Worm (Caenorhabditis elegans) whole organism, L4 larva: ENCODE measurements around the gene cgp-1.
A peak's percentile ranks its signal among the peaks of the same experiment; 100 is the strongest.

ENCODE experiments used
- D1046.2 ChIP-seq: fragments of 200-800 bp; sonication (Bioruptor generic); IDR thresholded peaks from 2 replicates; pipeline ENCODE4 v1.3.6; 2022; ENCODE audit warnings: missing genetic modification characterization, missing compliant biosample characterization
- F10B5.3 ChIP-seq: sonication (generic microtip); optimal IDR thresholded peaks from 2 replicates; lab custom pipeline; 2016; ENCODE audit warnings: mild to moderate bottlenecking, missing genetic modification characterization, missing compliant biosample characterization
- F37D6.2 ChIP-seq: sonication (generic microtip); optimal IDR thresholded peaks from 2 replicates; lab custom pipeline; 2016; ENCODE audit warnings: mild to moderate bottlenecking, missing genetic modification characterization, missing compliant biosample characterization
- F44E2.7 ChIP-seq: fragments of 200-800 bp; sonication (Bioruptor generic); IDR thresholded peaks from 2 replicates; pipeline ENCODE4 v2.1.2; 2022; ENCODE audit warnings: missing genetic modification characterization, missing compliant biosample characterization
- R02D3.7 ChIP-seq: fragments of 150-350 bp; sonication (generic microtip); optimal IDR thresholded peaks from 3 replicates; lab custom pipeline; 2014; ENCODE audit warnings: missing biosample characterization, missing genetic modification characterization
- T26A8.4 ChIP-seq: fragments of 200-800 bp; sonication (Bioruptor generic); IDR thresholded peaks from 2 replicates; pipeline ENCODE4 v1.3.6; 2022; ENCODE audit warnings: missing genetic modification characterization, missing compliant biosample characterization
- Y48G9A.11 ChIP-seq: fragments of 200-800 bp; sonication (Bioruptor generic); IDR thresholded peaks from 2 replicates; pipeline ENCODE4 v1.3.6; 2022; ENCODE audit warnings: missing genetic modification reagents, missing genetic modification characterization, missing compliant biosample characterization
- aha-1 ChIP-seq: fragments of 150-350 bp; peaks from one replicate; lab custom pipeline; 2014; ENCODE audit warnings: missing biosample characterization, missing genetic modification characterization
- attf-4 ChIP-seq: sonication (generic microtip); optimal IDR thresholded peaks from 3 replicates; lab custom pipeline; 2017; ENCODE audit warnings: missing biosample characterization, missing genetic modification characterization
- ceh-28 ChIP-seq: fragments of 150-350 bp; optimal IDR thresholded peaks from 2 replicates; lab custom pipeline; 2014; ENCODE audit warnings: missing biosample characterization, missing genetic modification reagents, missing genetic modification characterization
- ceh-32 ChIP-seq: sonication (generic microtip); optimal IDR thresholded peaks from 2 replicates; lab custom pipeline; 2016; ENCODE audit warnings: mild to moderate bottlenecking, missing genetic modification characterization, missing compliant biosample characterization; ENCODE audit not compliant: poor library complexity
- ceh-44 ChIP-seq: fragments of 200-800 bp; sonication (Bioruptor generic); IDR thresholded peaks from 2 replicates; pipeline ENCODE4 v1.3.6; 2022; ENCODE audit warnings: missing genetic modification reagents, missing genetic modification characterization, missing compliant biosample characterization
- ceh-82 ChIP-seq: sonication (generic microtip); optimal IDR thresholded peaks from 2 replicates; lab custom pipeline; 2017; ENCODE audit warnings: missing biosample characterization, missing genetic modification characterization
- cey-2 ChIP-seq: sonication (generic microtip); optimal IDR thresholded peaks from 3 replicates; lab custom pipeline; 2017; ENCODE audit warnings: missing genetic modification characterization, mild to moderate bottlenecking, missing compliant biosample characterization, antibody characterized with exemption, borderline replicate concordance; ENCODE audit not compliant: insufficient read depth
- daf-12 ChIP-seq: fragments of 150-350 bp; optimal IDR thresholded peaks from 2 replicates; lab custom pipeline; 2014; ENCODE audit warnings: missing biosample characterization, missing genetic modification reagents, missing genetic modification characterization
- daf-8 ChIP-seq: fragments of 200-800 bp; sonication (Bioruptor generic); IDR thresholded peaks from 2 replicates; pipeline ENCODE4 v1.3.6; 2022; ENCODE audit warnings: missing genetic modification characterization, missing compliant biosample characterization
- dpl-1 ChIP-seq: fragments of 150-350 bp; optimal IDR thresholded peaks from 2 replicates; lab custom pipeline; 2014; ENCODE audit warnings: missing biosample characterization, missing genetic modification reagents, missing genetic modification characterization
- egl-27 ChIP-seq: sonication (generic microtip); optimal IDR thresholded peaks from 3 replicates; lab custom pipeline; 2017; ENCODE audit warnings: missing biosample characterization, missing genetic modification reagents, missing genetic modification characterization
- egl-43 ChIP-seq: fragments of 200-800 bp; sonication (Bioruptor generic); IDR thresholded peaks from 2 replicates; pipeline ENCODE4 v1.3.6; 2022; ENCODE audit warnings: missing genetic modification reagents, missing genetic modification characterization, missing compliant biosample characterization
- fos-1 ChIP-seq: fragments of 150-350 bp; optimal IDR thresholded peaks from 2 replicates; lab custom pipeline; 2014; ENCODE audit warnings: missing biosample characterization, missing genetic modification characterization
- gei-8 ChIP-seq: fragments of 200-800 bp; sonication (Bioruptor generic); optimal IDR thresholded peaks from 2 replicates; lab custom pipeline; 2018; ENCODE audit warnings: mild to moderate bottlenecking, missing genetic modification characterization, missing compliant biosample characterization
- hmg-1.1 ChIP-seq: fragments of 200-800 bp; sonication (Bioruptor generic); IDR thresholded peaks from 2 replicates; pipeline ENCODE4 v1.3.6; 2022; ENCODE audit warnings: missing genetic modification reagents, missing genetic modification characterization, missing compliant biosample characterization
- lim-7 ChIP-seq: fragments of 200-800 bp; sonication (Bioruptor generic); IDR thresholded peaks from 2 replicates; pipeline ENCODE4 v1.3.6; 2022; ENCODE audit warnings: missing genetic modification characterization, missing compliant biosample characterization
- lin-13 ChIP-seq: fragments of 150-350 bp; optimal IDR thresholded peaks from 2 replicates; lab custom pipeline; 2014; ENCODE audit warnings: missing biosample characterization, missing genetic modification reagents, missing genetic modification characterization
- lin-38 ChIP-seq: fragments of 200-800 bp; sonication (Bioruptor generic); IDR thresholded peaks from 2 replicates; pipeline ENCODE4 v1.3.6; 2022; ENCODE audit warnings: missing genetic modification reagents, missing genetic modification characterization, missing compliant biosample characterization
- lsy-2 ChIP-seq, 2 experiments: fragments of 150-350 bp in 1 of 2; sonication (generic microtip) in 1 of 2; optimal IDR thresholded peaks; 2 replicates each; lab custom pipeline; 2014 to 2017; ENCODE audit warnings: missing biosample characterization in 2 of 2, missing genetic modification characterization in 2 of 2
- madf-9 ChIP-seq: fragments of 200-800 bp; sonication (Bioruptor generic); conservative IDR thresholded peaks from 2 replicates; pipeline ENCODE4 v1.3.6; 2022; ENCODE audit warnings: missing genetic modification reagents, missing genetic modification characterization, missing compliant biosample characterization
- mdt-29 ChIP-seq: fragments of 200-800 bp; sonication (Bioruptor generic); IDR thresholded peaks from 2 replicates; pipeline ENCODE4 v1.3.6; 2022; ENCODE audit warnings: missing genetic modification reagents, missing genetic modification characterization, missing compliant biosample characterization
- mep-1 ChIP-seq: fragments of 150-350 bp; sonication (generic microtip); optimal IDR thresholded peaks from 3 replicates; lab custom pipeline; 2014; ENCODE audit warnings: missing biosample characterization, missing genetic modification characterization
- mes-2 ChIP-seq: sonication (generic microtip); optimal IDR thresholded peaks from 2 replicates; lab custom pipeline; 2016; ENCODE audit warnings: missing genotype, mild to moderate bottlenecking, missing genetic modification characterization, missing compliant biosample characterization; ENCODE audit not compliant: poor library complexity, severe bottlenecking
- nhr-10 ChIP-seq: fragments of 150-350 bp; optimal IDR thresholded peaks from 2 replicates; lab custom pipeline; 2014; ENCODE audit warnings: missing biosample characterization, missing genetic modification characterization
- nhr-102 ChIP-seq: sonication (generic microtip); optimal IDR thresholded peaks from 2 replicates; lab custom pipeline; 2016; ENCODE audit warnings: mild to moderate bottlenecking, missing genetic modification characterization, moderate library complexity, missing compliant biosample characterization
- nhr-11 ChIP-seq: fragments of 150-350 bp; optimal IDR thresholded peaks from 2 replicates; lab custom pipeline; 2014; ENCODE audit warnings: missing biosample characterization, missing genetic modification characterization
- nhr-111 ChIP-seq: fragments of 200-800 bp; sonication (Bioruptor generic); optimal IDR thresholded peaks from 2 replicates; lab custom pipeline; 2018; ENCODE audit warnings: mild to moderate bottlenecking, missing genetic modification characterization, missing compliant biosample characterization
- nhr-25 ChIP-seq: sonication (generic microtip); optimal IDR thresholded peaks from 2 replicates; lab custom pipeline; 2017; ENCODE audit warnings: missing genetic modification characterization, mild to moderate bottlenecking, missing compliant biosample characterization, antibody characterized with exemption, moderate library complexity, borderline replicate concordance; ENCODE audit not compliant: insufficient read depth
- nhr-41 ChIP-seq: fragments of 200-800 bp; sonication (Bioruptor generic); IDR thresholded peaks from 2 replicates; pipeline ENCODE4 v1.3.6; 2022; ENCODE audit warnings: missing genetic modification reagents, missing genetic modification characterization, missing compliant biosample characterization
- nhr-6 ChIP-seq: fragments of 150-350 bp; optimal IDR thresholded peaks from 2 replicates; lab custom pipeline; 2014; ENCODE audit warnings: missing biosample characterization, missing genetic modification characterization
- nhr-76 ChIP-seq: fragments of 150-350 bp; optimal IDR thresholded peaks from 2 replicates; lab custom pipeline; 2014; ENCODE audit warnings: missing biosample characterization, missing genetic modification characterization
- pqm-1 ChIP-seq: sonication (generic microtip); optimal IDR thresholded peaks from 2 replicates; lab custom pipeline; 2017; ENCODE audit warnings: missing biosample characterization, missing genetic modification characterization
- rbr-2 ChIP-seq: sonication (generic microtip); optimal IDR thresholded peaks from 2 replicates; lab custom pipeline; 2016; ENCODE audit warnings: missing genotype, missing genetic modification characterization, missing compliant biosample characterization
- saeg-2 ChIP-seq: fragments of 200-800 bp; sonication (Bioruptor generic); IDR thresholded peaks from 2 replicates; pipeline ENCODE4 v1.3.6; 2022; ENCODE audit warnings: missing genetic modification reagents, missing genetic modification characterization, missing compliant biosample characterization
- sdz-12 ChIP-seq: fragments of 200-800 bp; sonication (Bioruptor generic); optimal IDR thresholded peaks from 2 replicates; lab custom pipeline; 2018; ENCODE audit warnings: mild to moderate bottlenecking, missing genetic modification characterization, missing compliant biosample characterization
- set-16 ChIP-seq: fragments of 200-800 bp; sonication (Bioruptor generic); IDR thresholded peaks from 2 replicates; pipeline ENCODE4 v1.3.6; 2022; ENCODE audit warnings: missing genetic modification reagents, missing genetic modification characterization, missing compliant biosample characterization
- snpc-1.2 ChIP-seq: fragments of 200-800 bp; sonication (Bioruptor generic); IDR thresholded peaks from 2 replicates; pipeline ENCODE4 v1.3.6; 2022; ENCODE audit warnings: missing genetic modification reagents, missing genetic modification characterization, missing compliant biosample characterization
- spr-3 ChIP-seq: fragments of 200-800 bp; sonication (Bioruptor generic); optimal IDR thresholded peaks from 2 replicates; lab custom pipeline; 2018; ENCODE audit warnings: mild to moderate bottlenecking, missing genetic modification characterization, missing compliant biosample characterization
- zfp-3 ChIP-seq: fragments of 200-800 bp; sonication (Bioruptor generic); conservative IDR thresholded peaks from 2 replicates; pipeline ENCODE4 v1.3.6; 2022; ENCODE audit warnings: missing genetic modification reagents, missing genetic modification characterization, missing compliant biosample characterization
- zip-11 ChIP-seq: fragments of 200-800 bp; sonication (Bioruptor generic); IDR thresholded peaks from 2 replicates; pipeline ENCODE4 v1.3.6; 2022; ENCODE audit warnings: missing genetic modification characterization, missing compliant biosample characterization
- zip-2 ChIP-seq: fragments of 150-350 bp; optimal IDR thresholded peaks from 2 replicates; lab custom pipeline; 2014; ENCODE audit warnings: missing biosample characterization, missing genetic modification characterization

Gene cgp-1

DNA sequence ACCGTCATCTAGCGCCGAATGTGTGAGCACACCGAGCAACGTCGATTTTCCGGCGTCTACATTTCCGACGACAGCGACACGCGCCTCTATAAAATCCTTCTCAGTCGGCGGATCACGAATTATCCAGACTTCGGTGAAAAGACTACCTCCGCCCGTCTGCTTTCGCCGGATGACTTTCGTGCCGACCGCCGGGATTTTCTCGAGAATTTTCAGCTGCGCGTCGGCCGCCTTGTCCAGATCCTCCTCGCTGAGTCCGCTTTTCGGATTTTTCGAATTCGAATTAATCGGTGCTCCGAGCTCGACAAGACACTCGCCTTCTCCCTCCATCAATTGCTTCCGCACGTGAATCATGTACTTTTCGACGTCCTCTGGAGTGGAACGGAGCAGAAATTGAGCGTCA, 340 bp downstream of the cgp-1 start:
- TF ChIP-seq lin-13 = no peak
- no peak for TF ChIP-seq nhr-11 (tag; lab: Kevin White, UChicago)
- no peak for TF ChIP-seq dpl-1 (GFP tag; lab: Kevin White, UChicago)
- peak; percentile 81 for TF ChIP-seq set-16
- TF ChIP-seq egl-43 (GFP tag; lab: Robert Waterston, UW) = 0 out of 2 replicates have a peak, but pooled peaks have one; percentile 7
- TF ChIP-seq madf-9 (GFP tag; lab: Robert Waterston, UW) = no peak
- no peak for TF ChIP-seq daf-12

DNA sequence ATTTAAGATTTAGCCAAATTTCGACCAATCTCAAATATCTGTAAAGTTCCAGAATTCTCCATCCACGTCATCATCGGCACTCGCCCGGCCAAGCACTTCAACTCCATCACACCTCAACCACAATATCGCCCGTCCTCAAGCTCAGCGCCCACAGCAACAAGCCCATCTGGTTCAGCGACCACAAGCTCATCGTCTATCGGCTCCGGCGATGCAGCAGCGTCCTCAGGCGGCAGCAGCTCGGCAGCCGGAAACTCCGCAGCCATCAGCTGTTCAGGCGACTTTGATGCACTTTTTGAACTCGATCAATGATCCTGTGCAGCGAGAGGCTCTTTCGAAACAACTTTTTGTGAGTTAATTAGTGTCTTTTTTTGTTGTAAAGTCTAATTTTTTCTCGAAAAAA, 5.3 kb downstream of the cgp-1 start:
- TF ChIP-seq rbr-2 (tag; lab: Kevin White, UChicago) = no peak
- TF ChIP-seq F37D6.2 = no peak
- no peak for TF ChIP-seq R02D3.7 (tag; lab: Kevin White, UChicago)
- no peak for TF ChIP-seq F10B5.3 (tag; lab: Kevin White, UChicago)
- no peak for TF ChIP-seq snpc-1.2 (GFP tag; lab: Robert Waterston, UW)
- TF ChIP-seq lim-7 (GFP tag; lab: Robert Waterston, UW) = no peak
- TF ChIP-seq T26A8.4 (GFP tag; lab: Robert Waterston, UW) = peak; percentile 58
- TF ChIP-seq zip-11 (GFP tag; lab: Robert Waterston, UW) = no peak
- no peak for TF ChIP-seq nhr-76
- no peak for TF ChIP-seq sdz-12 (GFP tag; lab: Kevin White, UChicago)
- no peak for TF ChIP-seq lsy-2 (tag; optimal IDR thresholded peaks at IDR 0.05; lab: Kevin White, UChicago)
- no peak for TF ChIP-seq attf-4 (tag; lab: Kevin White, UChicago)
- TF ChIP-seq hmg-1.1 (GFP tag; lab: Robert Waterston, UW) = no peak
- TF ChIP-seq ceh-44 = no peak
- peak; percentile 39; the same call in 1 of the 2 replicates for TF ChIP-seq Y48G9A.11 (GFP tag; lab: Robert Waterston, UW)
- TF ChIP-seq gei-8 (GFP tag; lab: Kevin White, UChicago) = peak; percentile 64
- TF ChIP-seq egl-43 (GFP tag; lab: Robert Waterston, UW) = peak; percentile 74
- no peak for TF ChIP-seq lin-13
- no peak for TF ChIP-seq nhr-6 (tag; lab: Kevin White, UChicago)
- no peak for TF ChIP-seq zfp-3 (GFP tag; lab: Robert Waterston, UW)
- TF ChIP-seq nhr-10 (tag; lab: Kevin White, UChicago) = no peak
- no peak for TF ChIP-seq madf-9 (GFP tag; lab: Robert Waterston, UW)
- TF ChIP-seq pqm-1 (tag; lab: Kevin White, UChicago) = no peak
- no peak for TF ChIP-seq cey-2 (tag; lab: Kevin White, UChicago)
- no peak for TF ChIP-seq zip-2 (tag; lab: Kevin White, UChicago)
- TF ChIP-seq ceh-32 (tag; lab: Kevin White, UChicago) = no peak
- TF ChIP-seq nhr-41 (GFP tag; lab: Robert Waterston, UW) = 0 out of 2 replicates have a peak, but pooled peaks have one; percentile 15
- TF ChIP-seq daf-8 = no peak
- 0 out of 2 replicates have a peak, but pooled peaks have one; percentile 46 for TF ChIP-seq D1046.2 (GFP tag; lab: Robert Waterston, UW)
- no peak for TF ChIP-seq nhr-25
- no peak for TF ChIP-seq mdt-29 (GFP tag; lab: Robert Waterston, UW)
- TF ChIP-seq nhr-111 (GFP tag; lab: Kevin White, UChicago) = peak; percentile 20
- 0 out of 2 replicates have a peak, but pooled peaks have one; percentile 37 for TF ChIP-seq saeg-2 (GFP tag; lab: Robert Waterston, UW)
- peak; percentile 94 for TF ChIP-seq set-16

DNA sequence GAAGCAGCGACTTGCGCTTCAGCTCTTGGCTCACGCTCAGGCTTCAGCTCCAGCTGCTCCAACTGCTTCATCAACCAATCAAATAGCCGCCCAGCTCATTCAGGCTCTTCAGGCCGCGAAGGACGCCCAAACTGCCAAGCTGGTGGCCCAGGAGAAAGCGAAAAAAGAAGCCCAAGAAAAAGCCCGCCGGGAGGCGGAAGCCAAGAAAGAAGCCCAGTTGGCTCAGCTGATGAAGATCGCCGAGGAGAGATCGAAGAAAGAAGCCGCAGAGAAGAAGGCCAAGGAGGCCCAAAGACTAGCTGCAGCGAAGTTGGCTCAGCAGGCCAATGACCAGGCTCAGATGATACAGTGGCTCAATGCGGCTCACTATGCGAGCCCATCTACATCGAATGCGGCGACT, 6.3 kb downstream of the cgp-1 start:
- TF ChIP-seq daf-12 (no peak), ceh-82 (tag; lab: Kevin White, UChicago) (no peak), mes-2 (tag; lab: Kevin White, UChicago) (no peak), lin-38 (GFP tag; lab: Robert Waterston, UW) (no peak), F10B5.3 (tag; lab: Kevin White, UChicago) (no peak), nhr-102 (tag; lab: Kevin White, UChicago) (no peak), spr-3 (GFP tag; lab: Kevin White, UChicago) (no peak), ceh-28 (tag; lab: Kevin White, UChicago) (no peak), lin-13 (no peak), aha-1 (tag; lab: Kevin White, UChicago) (peak; percentile 65), F44E2.7 (GFP tag; lab: Robert Waterston, UW) (no peak), fos-1 (tag; lab: Kevin White, UChicago) (no peak), mep-1 (tag; lab: Kevin White, UChicago) (no peak), lim-7 (GFP tag; lab: Robert Waterston, UW) (0 out of 2 replicates have a peak, but pooled peaks have one; percentile 30), cey-2 (tag; lab: Kevin White, UChicago) (no peak), nhr-76 (no peak), pqm-1 (tag; lab: Kevin White, UChicago) (no peak), egl-27 (tag; lab: Kevin White, UChicago) (no peak)
